Fruit fly (Drosophila melanogaster) whole organism, embryonic: ENCODE measurements around the gene ihog.

Experiments used
- Antp ChIP-seq: fragments of 200-800 bp; sonication (Bioruptor generic); optimal IDR thresholded peaks from 3 replicates; lab custom pipeline; 2016; ENCODE audit warnings: missing biosample characterization, missing genetic modification characterization
- C15 ChIP-seq: fragments of 200-800 bp; sonication (Bioruptor generic); IDR thresholded peaks from 3 replicates; pipeline ENCODE4 v1.3.6; 2022; ENCODE audit warnings: missing biosample characterization, missing genetic modification characterization
- CG10209 ChIP-seq: fragments of 200-800 bp; sonication (Bioruptor generic); optimal IDR thresholded peaks from 3 replicates; lab custom pipeline; 2017; ENCODE audit warnings: missing biosample characterization, mild to moderate bottlenecking, missing genetic modification characterization, missing genetic modification reagents
- CG11085 ChIP-seq: fragments of 200-800 bp; sonication (Bioruptor generic); IDR thresholded peaks from 2 replicates; pipeline ENCODE4 v1.3.6; 2022; ENCODE audit warnings: missing biosample characterization, missing genetic modification characterization
- CG11398 ChIP-seq: fragments of 200-800 bp; sonication (Bioruptor generic); optimal IDR thresholded peaks from 2 replicates; lab custom pipeline; 2016; ENCODE audit warnings: missing biosample characterization, missing genetic modification characterization
- CG12219 ChIP-seq: fragments of 200-800 bp; sonication (Bioruptor generic); optimal IDR thresholded peaks from 3 replicates; lab custom pipeline; 2018; ENCODE audit warnings: missing biosample characterization, mild to moderate bottlenecking, missing genetic modification characterization
- CG15696 ChIP-seq: fragments of 200-800 bp; sonication (Bioruptor generic); optimal IDR thresholded peaks from 2 replicates; lab custom pipeline; 2019; ENCODE audit warnings: missing biosample characterization, mild to moderate bottlenecking, missing genetic modification characterization, moderate library complexity
- CG18619 ChIP-seq: fragments of 200-800 bp; sonication (Bioruptor generic); optimal IDR thresholded peaks from 3 replicates; lab custom pipeline; 2017; ENCODE audit warnings: missing biosample characterization, mild to moderate bottlenecking, missing genetic modification characterization
- CG2199 ChIP-seq: fragments of 200-800 bp; sonication (Bioruptor generic); IDR thresholded peaks from 3 replicates; pipeline ENCODE4 v1.3.6; 2022; ENCODE audit warnings: missing biosample characterization, missing genetic modification characterization
- CG2889 ChIP-seq: fragments of 200-800 bp; sonication (Bioruptor generic); IDR thresholded peaks from 3 replicates; pipeline ENCODE4 v1.3.6; 2022; ENCODE audit warnings: missing biosample characterization, missing genetic modification characterization
- CG30431 ChIP-seq: fragments of 200-800 bp; sonication (Bioruptor generic); optimal IDR thresholded peaks from 2 replicates; lab custom pipeline; 2017; ENCODE audit warnings: missing biosample characterization, missing genetic modification characterization
- CG31441 ChIP-seq: fragments of 200-800 bp; sonication (Bioruptor generic); IDR thresholded peaks from 2 replicates; pipeline ENCODE4 v1.3.6; 2022; ENCODE audit warnings: missing biosample characterization, missing genetic modification characterization
- CG3847 ChIP-seq: fragments of 200-800 bp; sonication (Bioruptor generic); IDR thresholded peaks from 2 replicates; pipeline ENCODE4 v1.3.6; 2022; ENCODE audit warnings: missing biosample characterization, missing genetic modification characterization
- CG4617 ChIP-seq: fragments of 200-800 bp; sonication (Bioruptor generic); optimal IDR thresholded peaks from 3 replicates; lab custom pipeline; 2016; ENCODE audit warnings: missing biosample characterization, missing genetic modification characterization, borderline replicate concordance
- CG6254 ChIP-seq: fragments of 200-800 bp; sonication (Bioruptor generic); optimal IDR thresholded peaks from 3 replicates; lab custom pipeline; 2017; ENCODE audit warnings: mild to moderate bottlenecking, missing biosample characterization, missing genetic modification reagents, missing genetic modification characterization
- CG6272 ChIP-seq: fragments of 200-800 bp; sonication (Bioruptor generic); IDR thresholded peaks from 2 replicates; pipeline ENCODE4 v1.3.6; 2022; ENCODE audit warnings: missing biosample characterization, missing genetic modification characterization
- CG7372 ChIP-seq: fragments of 200-800 bp; sonication (Bioruptor generic); IDR thresholded peaks from 2 replicates; pipeline ENCODE4 v1.3.6; 2022; ENCODE audit warnings: missing biosample characterization, missing genetic modification characterization
- CG8359 ChIP-seq: fragments of 200-800 bp; sonication (Bioruptor generic); optimal IDR thresholded peaks from 2 replicates; lab custom pipeline; 2017; ENCODE audit warnings: missing biosample characterization, mild to moderate bottlenecking, missing genetic modification characterization, borderline replicate concordance
- CG8478 ChIP-seq: fragments of >200 bp; optimal IDR thresholded peaks from 2 replicates; lab custom pipeline; 2018
- CG9727 ChIP-seq: fragments of 200-800 bp; sonication (Bioruptor generic); optimal IDR thresholded peaks from 3 replicates; lab custom pipeline; 2017; ENCODE audit warnings: missing biosample characterization, mild to moderate bottlenecking, missing genetic modification characterization
- Doc2 ChIP-seq: fragments of 200-800 bp; sonication (Bioruptor generic); IDR thresholded peaks from 2 replicates; pipeline ENCODE4 v1.3.6; 2022; ENCODE audit warnings: missing biosample characterization, missing genetic modification characterization
- Dref ChIP-seq: fragments of 200-800 bp; sonication (Bioruptor generic); IDR thresholded peaks from 2 replicates; pipeline ENCODE4 v1.3.6; 2022; ENCODE audit warnings: missing biosample characterization, missing genetic modification characterization
- Elba2 ChIP-seq: fragments of 200-800 bp; sonication (Bioruptor generic); optimal IDR thresholded peaks from 3 replicates; lab custom pipeline; 2016; ENCODE audit warnings: missing biosample characterization, missing genetic modification characterization
- Ets65A ChIP-seq: fragments of 200-800 bp; sonication (Bioruptor generic); peaks from one replicate; lab custom pipeline; 2016; ENCODE audit warnings: missing biosample characterization, missing genetic modification characterization
- GATAe ChIP-seq: fragments of 200-800 bp; sonication (Bioruptor generic); conservative IDR thresholded peaks from 2 replicates; pipeline ENCODE4 v1.3.6; 2022; ENCODE audit warnings: missing biosample characterization, missing genetic modification characterization
- H15 ChIP-seq: fragments of 200-800 bp; sonication (Bioruptor generic); IDR thresholded peaks from 3 replicates; pipeline ENCODE4 v1.3.6; 2022; ENCODE audit warnings: missing biosample characterization, missing genetic modification characterization
- HmgZ ChIP-seq: fragments of 200-800 bp; sonication (Bioruptor generic); optimal IDR thresholded peaks from 2 replicates; lab custom pipeline; 2018; ENCODE audit warnings: missing biosample characterization, mild to moderate bottlenecking, missing genetic modification characterization
- MBD-R2 ChIP-seq: fragments of 200-800 bp; sonication (Bioruptor generic); IDR thresholded peaks from 2 replicates; pipeline ENCODE4 v1.3.6; 2022; ENCODE audit warnings: missing biosample characterization, missing genetic modification characterization
- Nf-YA ChIP-seq: fragments of 200-800 bp; sonication (Bioruptor generic); IDR thresholded peaks from 2 replicates; pipeline ENCODE4 v1.3.6; 2022; ENCODE audit warnings: missing biosample characterization, missing genetic modification characterization
- Optix ChIP-seq: fragments of 200-800 bp; sonication (Bioruptor generic); IDR thresholded peaks from 3 replicates; pipeline ENCODE4 v1.3.6; 2022; ENCODE audit warnings: missing biosample characterization, missing genetic modification characterization
- Poxn ChIP-seq: fragments of 200-800 bp; sonication (Bioruptor generic); IDR thresholded peaks from 2 replicates; pipeline ENCODE4 v1.3.6; 2022; ENCODE audit warnings: missing biosample characterization, missing genetic modification characterization
- Rfx ChIP-seq: fragments of 200-800 bp; sonication (Bioruptor generic); IDR thresholded peaks from 2 replicates; pipeline ENCODE4 v1.3.6; 2022; ENCODE audit warnings: missing biosample characterization, missing genetic modification characterization
- Sry-δ ChIP-seq: fragments of 200-800 bp; sonication (Bioruptor generic); optimal IDR thresholded peaks from 2 replicates; lab custom pipeline; 2016; ENCODE audit warnings: missing biosample characterization, missing genetic modification characterization
- Xbp1 ChIP-seq: fragments of 200-800 bp; sonication (Bioruptor generic); optimal IDR thresholded peaks from 3 replicates; lab custom pipeline; 2016; ENCODE audit warnings: missing biosample characterization, mild to moderate bottlenecking, missing genetic modification characterization
- bowl ChIP-seq: fragments of 200-800 bp; sonication (Bioruptor generic); IDR thresholded peaks from 2 replicates; pipeline ENCODE4 v1.3.6; 2022; ENCODE audit warnings: missing biosample characterization, missing genetic modification characterization
- chif ChIP-seq, 2 experiments: fragments of 200-800 bp; sonication (Bioruptor generic); optimal IDR thresholded peaks; 3 replicates each; lab custom pipeline; 2016; ENCODE audit warnings: missing biosample characterization in 2 of 2, missing genetic modification characterization in 2 of 2
- ci ChIP-seq: fragments of 200-800 bp; sonication (Bioruptor generic); IDR thresholded peaks from 3 replicates; pipeline ENCODE4 v1.3.6; 2022; ENCODE audit warnings: missing biosample characterization, missing genetic modification characterization
- ewg ChIP-seq: fragments of 200-800 bp; sonication (Bioruptor generic); optimal IDR thresholded peaks from 3 replicates; lab custom pipeline; 2017; ENCODE audit warnings: mild to moderate bottlenecking, missing biosample characterization, missing genetic modification reagents, missing genetic modification characterization
- exex ChIP-seq: fragments of 200-800 bp; sonication (Bioruptor generic); optimal IDR thresholded peaks from 4 replicates; lab custom pipeline; 2018; ENCODE audit warnings: missing biosample characterization, mild to moderate bottlenecking, missing genetic modification characterization, moderate library complexity
- ftz-f1 ChIP-seq: fragments of 200-800 bp; sonication (Bioruptor generic); optimal IDR thresholded peaks from 2 replicates; lab custom pipeline; 2016; ENCODE audit warnings: missing biosample characterization, missing genetic modification characterization
- gem ChIP-seq: fragments of 200-800 bp; sonication (Bioruptor generic); optimal IDR thresholded peaks from 2 replicates; lab custom pipeline; 2019; ENCODE audit warnings: missing biosample characterization, mild to moderate bottlenecking, missing genetic modification characterization, moderate library complexity
- grn ChIP-seq: fragments of 200-800 bp; sonication (Bioruptor generic); optimal IDR thresholded peaks from 3 replicates; lab custom pipeline; 2017; ENCODE audit warnings: missing biosample characterization, missing genetic modification characterization
- jing ChIP-seq: fragments of 200-800 bp; sonication (Bioruptor generic); optimal IDR thresholded peaks from 2 replicates; lab custom pipeline; 2018; ENCODE audit warnings: missing biosample characterization, mild to moderate bottlenecking, missing genetic modification characterization
- luna ChIP-seq: fragments of 200-800 bp; sonication (Bioruptor generic); optimal IDR thresholded peaks from 2 replicates; lab custom pipeline; 2016; ENCODE audit warnings: missing biosample characterization, missing genetic modification characterization
- ranshi ChIP-seq: fragments of 200-800 bp; sonication (Bioruptor generic); IDR thresholded peaks from 2 replicates; pipeline ENCODE4 v1.3.6; 2022; ENCODE audit warnings: missing biosample characterization, missing genetic modification characterization
- sens-2 ChIP-seq: fragments of 200-800 bp; sonication (Bioruptor generic); IDR thresholded peaks from 2 replicates; pipeline ENCODE4 v1.3.6; 2022; ENCODE audit warnings: missing biosample characterization, missing genetic modification characterization
- stc ChIP-seq: fragments of 200-800 bp; sonication (Bioruptor generic); IDR thresholded peaks from 2 replicates; pipeline ENCODE4 v1.3.6; 2022; ENCODE audit warnings: missing biosample characterization, missing genetic modification characterization
- tna ChIP-seq: fragments of 200-800 bp; sonication (Bioruptor generic); IDR thresholded peaks from 2 replicates; pipeline ENCODE4 v1.3.6; 2022; ENCODE audit warnings: missing biosample characterization, missing genetic modification characterization; ENCODE audit not compliant: partially characterized antibody
- toy ChIP-seq: fragments of 200-800 bp; sonication (Bioruptor generic); IDR thresholded peaks from 2 replicates; pipeline ENCODE4 v1.3.6; 2022; ENCODE audit warnings: missing biosample characterization, missing genetic modification characterization
- ttk ChIP-seq: fragments of 200-800 bp; sonication (Bioruptor generic); IDR thresholded peaks from 2 replicates; pipeline ENCODE4 v2.1.2; 2022; ENCODE audit warnings: missing biosample characterization, missing genetic modification characterization
- tx ChIP-seq: fragments of 200-800 bp; sonication (Bioruptor generic); optimal IDR thresholded peaks from 2 replicates; lab custom pipeline; 2016; ENCODE audit warnings: missing biosample characterization, missing genetic modification characterization
- yki ChIP-seq: fragments of >200 bp; optimal IDR thresholded peaks from 3 replicates; lab custom pipeline; 2018
- zen ChIP-seq: fragments of 200-800 bp; sonication (Bioruptor generic); optimal IDR thresholded peaks from 3 replicates; lab custom pipeline; 2018; ENCODE audit warnings: missing biosample characterization, mild to moderate bottlenecking, missing genetic modification characterization, moderate library complexity

The ihog gene

DNA sequence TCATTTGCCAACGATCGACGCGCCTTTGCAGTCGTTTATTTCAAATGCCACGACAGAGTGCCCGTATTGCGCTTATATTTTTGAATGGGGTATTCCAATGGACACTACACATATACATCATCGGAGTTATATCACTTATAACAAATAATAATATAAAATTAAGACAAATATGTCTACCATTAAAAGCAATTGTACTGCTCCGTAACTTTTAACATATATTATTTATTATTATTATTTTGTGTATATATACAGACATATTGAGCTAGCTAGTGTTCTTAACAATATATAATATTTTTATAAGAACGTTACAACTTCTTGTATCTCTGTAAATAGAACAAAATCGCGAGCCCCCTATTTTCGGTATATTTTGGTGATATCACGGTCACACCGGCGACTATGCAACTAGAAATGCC is 15.4 kb upstream of the ihog start, which contains the start of the genes sip2 and Coprox (continued):
- no peak for TF ChIP-seq CG2889 (GFP tag; lab: Robert Waterston, UW)
- TF ChIP-seq CG8359 (GFP tag; lab: Kevin White, UChicago) = no peak
- TF ChIP-seq grn (GFP tag; lab: Kevin White, UChicago) = no peak
- no peak for TF ChIP-seq CG6272 (GFP tag; lab: Robert Waterston, UW)
- no peak for TF ChIP-seq GATAe
- no peak for TF ChIP-seq CG11085 (GFP tag; lab: Robert Waterston, UW)
- peak; percentile 56 for TF ChIP-seq CG18619 (GFP tag; lab: Kevin White, UChicago)
- no peak; the same call in 1 of the 2 replicates for TF ChIP-seq MBD-R2 (GFP tag; lab: Robert Waterston, UW)
- TF ChIP-seq Optix (GFP tag; lab: Robert Waterston, UW) = no peak
- no peak for TF ChIP-seq CG2199
- TF ChIP-seq Xbp1 (GFP tag; lab: Kevin White, UChicago) = peak; percentile 69
- TF ChIP-seq yki (lab: Kevin White, UChicago) = no peak
- TF ChIP-seq CG12219 (GFP tag; lab: Kevin White, UChicago) = peak; percentile 11
- TF ChIP-seq CG11398 (GFP tag; lab: Kevin White, UChicago) = no peak
- no peak for TF ChIP-seq CG8478 (lab: Kevin White, UChicago)
- peak; percentile 87 for TF ChIP-seq gem (tag; lab: Kevin White, UChicago)
- no peak for TF ChIP-seq toy (GFP tag; lab: Robert Waterston, UW)
- no peak for TF ChIP-seq CG6254 (GFP tag; lab: Kevin White, UChicago)
- TF ChIP-seq Doc2 = no peak
- TF ChIP-seq Poxn (GFP tag; lab: Robert Waterston, UW) = no peak
- TF ChIP-seq CG15696 (tag; lab: Kevin White, UChicago) = peak; percentile 76
- no peak for TF ChIP-seq sens-2 (GFP tag; lab: Robert Waterston, UW)
- peak; percentile 54; the same call in 1 of the 2 replicates for TF ChIP-seq ranshi
- no peak for TF ChIP-seq ftz-f1 (GFP tag; lab: Kevin White, UChicago)
- TF ChIP-seq C15 = no peak
- TF ChIP-seq chif (GFP tag; optimal IDR thresholded peaks at IDR 0.05; lab: Kevin White, UChicago) = no peak
- TF ChIP-seq tx = no peak
- TF ChIP-seq Nf-YA = no peak
- 0 out of 2 replicates have a peak, but pooled peaks have one; percentile 23 for TF ChIP-seq CG7372 (GFP tag; lab: Robert Waterston, UW)
- peak; percentile 27 for TF ChIP-seq ewg (GFP tag; lab: Kevin White, UChicago)
- no peak for TF ChIP-seq exex (tag; lab: Kevin White, UChicago)
- TF ChIP-seq H15 (GFP tag; lab: Robert Waterston, UW) = no peak
- 0 out of 3 replicates have a peak, but pooled peaks have one; percentile 45 for TF ChIP-seq ci (GFP tag; lab: Robert Waterston, UW)
- TF ChIP-seq Dref (GFP tag; lab: Robert Waterston, UW) = no peak
- TF ChIP-seq HmgZ (tag; lab: Kevin White, UChicago) = peak; percentile 60
- TF ChIP-seq CG9727 = peak; percentile 69
- peak; percentile 21 for TF ChIP-seq CG4617 (GFP tag; lab: Kevin White, UChicago)
- no peak for TF ChIP-seq CG30431 (GFP tag; lab: Kevin White, UChicago)
- TF ChIP-seq ttk (GFP tag; lab: Robert Waterston, UW) = 0 out of 2 replicates have a peak, but pooled peaks have one; percentile 25
- TF ChIP-seq stc (GFP tag; lab: Robert Waterston, UW) = no peak
- TF ChIP-seq bowl (GFP tag; lab: Robert Waterston, UW) = no peak
- peak; percentile 62 for TF ChIP-seq Rfx (GFP tag; lab: Robert Waterston, UW)
- no peak for TF ChIP-seq Sry-δ (GFP tag; lab: Kevin White, UChicago)
- peak; percentile 67 for TF ChIP-seq Ets65A (GFP tag; lab: Kevin White, UChicago)
- TF ChIP-seq zen = peak; percentile 64
- no peak for TF ChIP-seq tna (GFP tag; lab: Robert Waterston, UW)
- no peak for TF ChIP-seq luna
- peak; percentile 85 for TF ChIP-seq CG31441 (GFP tag; lab: Robert Waterston, UW)
- TF ChIP-seq Antp (GFP tag; lab: Kevin White, UChicago) = no peak
- TF ChIP-seq CG10209 (GFP tag; lab: Kevin White, UChicago) = peak; percentile 63
- no peak for TF ChIP-seq Elba2 (GFP tag; lab: Kevin White, UChicago)
- no peak for TF ChIP-seq CG3847 (GFP tag; lab: Robert Waterston, UW)
- no peak for TF ChIP-seq jing (GFP tag; lab: Kevin White, UChicago)
